Worm (Caenorhabditis elegans) whole organism, L1 larva: ENCODE measurements around the gene nas-38.

Experiments
- C04F5.9 ChIP-seq: sonication (generic microtip); optimal IDR thresholded peaks from 2 replicates; lab custom pipeline; 2016; ENCODE audit warnings: missing genetic modification characterization, missing compliant biosample characterization
- C16A3.4 ChIP-seq: fragments of 150-350 bp; optimal IDR thresholded peaks from 2 replicates; lab custom pipeline; 2014; ENCODE audit warnings: missing biosample characterization, missing genetic modification characterization
- F16B12.6 ChIP-seq: fragments of 150-350 bp; optimal IDR thresholded peaks from 2 replicates; lab custom pipeline; 2014; ENCODE audit warnings: missing biosample characterization, missing genetic modification characterization
- Y116A8C.19 ChIP-seq: sonication (generic microtip); optimal IDR thresholded peaks from 2 replicates; lab custom pipeline; 2016; ENCODE audit warnings: missing compliant biosample characterization, missing genetic modification characterization, borderline replicate concordance
- aha-1 ChIP-seq: fragments of 150-350 bp; optimal IDR thresholded peaks from 2 replicates; lab custom pipeline; 2014; ENCODE audit warnings: missing biosample characterization, missing genetic modification characterization
- alr-1 ChIP-seq: fragments of 200-800 bp; sonication (Bioruptor generic); optimal IDR thresholded peaks from 2 replicates; lab custom pipeline; 2018; ENCODE audit warnings: borderline replicate concordance, mild to moderate bottlenecking, missing genetic modification characterization, missing compliant biosample characterization
- ama-1 ChIP-seq: fragments of 150-350 bp; optimal IDR thresholded peaks from 2 replicates; lab custom pipeline; 2014
- blmp-1 ChIP-seq: fragments of 150-350 bp; optimal IDR thresholded peaks from 2 replicates; lab custom pipeline; 2014; ENCODE audit warnings: missing biosample characterization, missing genetic modification characterization
- ceh-63 ChIP-seq: fragments of 200-800 bp; sonication (Bioruptor generic); optimal IDR thresholded peaks from 2 replicates; lab custom pipeline; 2018; ENCODE audit warnings: mild to moderate bottlenecking, missing genetic modification characterization, missing compliant biosample characterization
- ceh-8 ChIP-seq: fragments of 200-800 bp; sonication (Bioruptor generic); optimal IDR thresholded peaks from 2 replicates; lab custom pipeline; 2018; ENCODE audit warnings: mild to moderate bottlenecking, missing genetic modification characterization, moderate library complexity, missing compliant biosample characterization
- ceh-90 ChIP-seq: sonication (generic microtip); optimal IDR thresholded peaks from 2 replicates; lab custom pipeline; 2016; ENCODE audit warnings: missing genetic modification characterization, missing compliant biosample characterization
- ces-1 ChIP-seq: fragments of 150-350 bp; optimal IDR thresholded peaks from 2 replicates; lab custom pipeline; 2014; ENCODE audit warnings: missing biosample characterization, missing genetic modification reagents, missing genetic modification characterization
- dpl-1 ChIP-seq, 3 experiments: fragments of 150-350 bp in 2 of 3; sonication (generic microtip) in 1 of 3; optimal IDR thresholded peaks; 2 replicates each; lab custom pipeline; 2014 to 2017; ENCODE audit warnings: missing biosample characterization in 3 of 3, missing genetic modification characterization in 3 of 3, missing genetic modification reagents in 3 of 3
- dsc-1 ChIP-seq: sonication (generic microtip); optimal IDR thresholded peaks from 2 replicates; lab custom pipeline; 2016; ENCODE audit warnings: mild to moderate bottlenecking, missing genetic modification characterization, missing compliant biosample characterization
- efl-3 ChIP-seq: fragments of 200-800 bp; sonication (Bioruptor generic); optimal IDR thresholded peaks from 2 replicates; lab custom pipeline; 2018; ENCODE audit warnings: mild to moderate bottlenecking, missing genetic modification characterization, missing compliant biosample characterization
- egl-13 ChIP-seq: sonication (generic microtip); optimal IDR thresholded peaks from 2 replicates; lab custom pipeline; 2016; ENCODE audit warnings: missing genotype, missing genetic modification reagents, missing genetic modification characterization, missing compliant biosample characterization
- egl-27 ChIP-seq, 2 experiments: fragments of 150-350 bp in 1 of 2; sonication (generic microtip); optimal IDR thresholded peaks; 3 replicates each; lab custom pipeline; 2017 to 2018; ENCODE audit warnings: missing biosample characterization in 2 of 2, missing genetic modification characterization in 2 of 2, missing genetic modification reagents in 2 of 2
- fkh-10 ChIP-seq: sonication (generic microtip); optimal IDR thresholded peaks from 2 replicates; lab custom pipeline; 2017; ENCODE audit warnings: missing biosample characterization, missing genetic modification reagents, missing genetic modification characterization
- fkh-8 ChIP-seq: sonication (generic microtip); optimal IDR thresholded peaks from 2 replicates; lab custom pipeline; 2016; ENCODE audit warnings: mild to moderate bottlenecking, missing genetic modification characterization, missing compliant biosample characterization
- fos-1 ChIP-seq: fragments of 150-350 bp; optimal IDR thresholded peaks from 2 replicates; lab custom pipeline; 2014; ENCODE audit warnings: missing biosample characterization, missing genetic modification characterization
- grh-1 ChIP-seq: fragments of 200-800 bp; sonication (Bioruptor generic); IDR thresholded peaks from 2 replicates; pipeline ENCODE4 v1.3.6; 2022; ENCODE audit warnings: missing genetic modification reagents, missing genetic modification characterization, missing compliant biosample characterization
- hlh-17 ChIP-seq: fragments of 200-800 bp; sonication (Bioruptor generic); optimal IDR thresholded peaks from 2 replicates; lab custom pipeline; 2018; ENCODE audit warnings: missing genetic modification characterization, mild to moderate bottlenecking, missing compliant biosample characterization, moderate library complexity, borderline replicate concordance
- hlh-4 ChIP-seq: sonication (generic microtip); optimal IDR thresholded peaks from 2 replicates; lab custom pipeline; 2016; ENCODE audit warnings: mild to moderate bottlenecking, missing genetic modification characterization, missing compliant biosample characterization
- irx-1 ChIP-seq: sonication (generic microtip); optimal IDR thresholded peaks from 2 replicates; lab custom pipeline; 2016; ENCODE audit warnings: missing genetic modification characterization, missing compliant biosample characterization
- jun-1 ChIP-seq: fragments of 150-350 bp; optimal IDR thresholded peaks from 2 replicates; lab custom pipeline; 2014; ENCODE audit warnings: missing biosample characterization, missing genetic modification reagents, missing genetic modification characterization
- lin-13 ChIP-seq: fragments of 150-350 bp; optimal IDR thresholded peaks from 2 replicates; lab custom pipeline; 2014; ENCODE audit warnings: missing biosample characterization, missing genetic modification reagents, missing genetic modification characterization
- lin-14 ChIP-seq: fragments of 200-800 bp; sonication (Bioruptor generic); optimal IDR thresholded peaks from 2 replicates; lab custom pipeline; 2018; ENCODE audit warnings: mild to moderate bottlenecking, missing genetic modification characterization, moderate library complexity, missing compliant biosample characterization
- lin-35 ChIP-seq, 2 experiments: fragments of 150-350 bp; optimal IDR thresholded peaks; 2 replicates each; lab custom pipeline; 2014; ENCODE audit warnings: missing biosample characterization in 2 of 2, missing genetic modification characterization in 2 of 2, missing genetic modification reagents in 2 of 2
- lin-39 ChIP-seq: fragments of 150-350 bp; optimal IDR thresholded peaks from 2 replicates; lab custom pipeline; 2014; ENCODE audit warnings: missing biosample characterization, missing genetic modification reagents, missing genetic modification characterization
- mdl-1 ChIP-seq, 2 experiments: fragments of 150-350 bp; optimal IDR thresholded peaks; 2 replicates each; lab custom pipeline; 2014 to 2017; ENCODE audit warnings: missing biosample characterization in 2 of 2, missing genetic modification characterization in 2 of 2, inconsistent platforms in 1 of 2
- mef-2 ChIP-seq: fragments of 150-350 bp; optimal IDR thresholded peaks from 2 replicates; lab custom pipeline; 2014; ENCODE audit warnings: missing biosample characterization, missing genetic modification characterization
- mep-1 ChIP-seq: fragments of 150-350 bp; optimal IDR thresholded peaks from 2 replicates; lab custom pipeline; 2014; ENCODE audit warnings: missing biosample characterization, missing genetic modification characterization
- nhr-11 ChIP-seq: fragments of 150-350 bp; optimal IDR thresholded peaks from 2 replicates; lab custom pipeline; 2014; ENCODE audit warnings: missing biosample characterization, missing genetic modification characterization
- nhr-12 ChIP-seq: sonication (generic microtip); optimal IDR thresholded peaks from 2 replicates; lab custom pipeline; 2017; ENCODE audit warnings: missing biosample characterization, missing genetic modification characterization
- nhr-19 ChIP-seq: fragments of 200-800 bp; sonication (Bioruptor generic); conservative IDR thresholded peaks from 2 replicates; pipeline ENCODE4 v1.3.6; 2022; ENCODE audit warnings: missing genetic modification characterization, missing compliant biosample characterization
- nhr-20 ChIP-seq: sonication (generic microtip); optimal IDR thresholded peaks from 2 replicates; lab custom pipeline; 2016; ENCODE audit warnings: mild to moderate bottlenecking, missing genetic modification characterization, missing compliant biosample characterization
- nhr-28 ChIP-seq: fragments of 150-350 bp; optimal IDR thresholded peaks from 2 replicates; lab custom pipeline; 2014; ENCODE audit warnings: missing biosample characterization, missing genetic modification characterization
- nhr-71 ChIP-seq: sonication (generic microtip); optimal IDR thresholded peaks from 2 replicates; lab custom pipeline; 2016; ENCODE audit warnings: mild to moderate bottlenecking, missing genetic modification characterization, moderate library complexity, missing compliant biosample characterization
- nhr-77 ChIP-seq: fragments of 150-350 bp; optimal IDR thresholded peaks from 2 replicates; lab custom pipeline; 2014; ENCODE audit warnings: missing biosample characterization, missing genetic modification characterization
- nhr-84 ChIP-seq: sonication (generic microtip); optimal IDR thresholded peaks from 2 replicates; lab custom pipeline; 2017; ENCODE audit warnings: missing biosample characterization, missing genetic modification characterization
- nhr-85 ChIP-seq: sonication (generic microtip); peaks from one replicate; lab custom pipeline; 2016; ENCODE audit warnings: missing genetic modification characterization, inconsistent platforms, missing compliant biosample characterization
- pag-3 ChIP-seq: sonication (generic microtip); optimal IDR thresholded peaks from 2 replicates; lab custom pipeline; 2017; ENCODE audit warnings: missing genetic modification characterization, mild to moderate bottlenecking, missing compliant biosample characterization, antibody characterized with exemption, borderline replicate concordance; ENCODE audit not compliant: insufficient read depth
- pax-3 ChIP-seq: fragments of 200-800 bp; sonication (Bioruptor generic); optimal IDR thresholded peaks from 2 replicates; lab custom pipeline; 2018; ENCODE audit warnings: mild to moderate bottlenecking, missing genetic modification characterization, moderate library complexity, missing compliant biosample characterization
- rnt-1 ChIP-seq: sonication (generic microtip); optimal IDR thresholded peaks from 2 replicates; lab custom pipeline; 2016; ENCODE audit warnings: mild to moderate bottlenecking, missing genetic modification characterization, moderate library complexity, missing compliant biosample characterization
- skn-1 ChIP-seq: fragments of 150-350 bp; optimal IDR thresholded peaks from 2 replicates; lab custom pipeline; 2014; ENCODE audit warnings: missing biosample characterization, missing genetic modification characterization
- snu-23 ChIP-seq: sonication (generic microtip); optimal IDR thresholded peaks from 2 replicates; lab custom pipeline; 2016; ENCODE audit warnings: missing genetic modification characterization, missing compliant biosample characterization
- sptf-1 ChIP-seq: fragments of 150-350 bp; optimal IDR thresholded peaks from 2 replicates; lab custom pipeline; 2014; ENCODE audit warnings: missing biosample characterization, missing genetic modification characterization
- sup-37 ChIP-seq: fragments of 200-800 bp; sonication (Bioruptor generic); optimal IDR thresholded peaks from 2 replicates; lab custom pipeline; 2018; ENCODE audit warnings: mild to moderate bottlenecking, missing genetic modification characterization, missing compliant biosample characterization
- swsn-7 ChIP-seq: sonication (generic microtip); optimal IDR thresholded peaks from 2 replicates; lab custom pipeline; 2016; ENCODE audit warnings: missing genetic modification characterization, missing compliant biosample characterization
- tlp-1 ChIP-seq: fragments of 150-350 bp; optimal IDR thresholded peaks from 2 replicates; lab custom pipeline; 2014; ENCODE audit warnings: missing biosample characterization, missing genetic modification characterization
- unc-86 ChIP-seq: sonication (generic microtip); optimal IDR thresholded peaks from 2 replicates; lab custom pipeline; 2016; ENCODE audit warnings: missing genetic modification characterization, missing compliant biosample characterization
- zag-1 ChIP-seq: fragments of 150-350 bp; optimal IDR thresholded peaks from 2 replicates; lab custom pipeline; 2014; ENCODE audit warnings: missing biosample characterization, missing genetic modification characterization
- zip-4 ChIP-seq: fragments of 200-800 bp; sonication (Bioruptor generic); optimal IDR thresholded peaks from 2 replicates; lab custom pipeline; 2018; ENCODE audit warnings: mild to moderate bottlenecking, missing genetic modification characterization, moderate library complexity, missing compliant biosample characterization

nas-38 gene

ce11 chrX:535728-536127 is 22.2 kb upstream of the nas-38 start, which contains the start of gene F28C10.3 (continued):
- no peak for TF ChIP-seq nhr-12 (tag; lab: Kevin White, UChicago)
- peak; percentile 63 for TF ChIP-seq C16A3.4 (tag; lab: Kevin White, UChicago)
- TF ChIP-seq pax-3 (tag; lab: Kevin White, UChicago), result peak; percentile 21
- TF ChIP-seq tlp-1 (tag; lab: Kevin White, UChicago), result no peak
- peak; percentile 77 for TF ChIP-seq swsn-7 (tag; lab: Kevin White, UChicago)
- no peak for TF ChIP-seq nhr-28
- TF ChIP-seq lin-39 (tag; lab: Kevin White, UChicago), result peak; percentile 53
- peak; percentile 65 for TF ChIP-seq dsc-1 (tag; lab: Kevin White, UChicago)
- no peak for TF ChIP-seq ceh-8 (GFP tag; lab: Kevin White, UChicago)
- TF ChIP-seq blmp-1 (tag; lab: Kevin White, UChicago), result peak; percentile 80
- peak; percentile 96 for TF ChIP-seq lin-14 (GFP tag; lab: Kevin White, UChicago)
- TF ChIP-seq ceh-63 (GFP tag; lab: Kevin White, UChicago), result no peak
- peak; percentile 42 for TF ChIP-seq F16B12.6 (tag; lab: Kevin White, UChicago)
- TF ChIP-seq jun-1 (tag; lab: Kevin White, UChicago), result peak; percentile 81
- peak; percentile 61 for TF ChIP-seq pag-3 (tag; lab: Kevin White, UChicago)
- peak; percentile 64 for TF ChIP-seq mef-2 (tag; lab: Kevin White, UChicago)
- peak; percentile 72 for TF ChIP-seq lin-13
- no peak for TF ChIP-seq hlh-4 (tag; lab: Kevin White, UChicago)
- TF ChIP-seq mdl-1 (tag; optimal IDR thresholded peaks at IDR 0.05; lab: Kevin White, UChicago), result peak in 1 of 2 experiments; percentile 75
- TF ChIP-seq egl-27 (tag; optimal IDR thresholded peaks at IDR 0.05; lab: Kevin White, UChicago), result peak; percentile 19 to 80
- peak; percentile 32 for TF ChIP-seq zip-4
- TF ChIP-seq nhr-77 (tag; lab: Kevin White, UChicago), result peak; percentile 42
- TF ChIP-seq unc-86 (tag; lab: Kevin White, UChicago), result peak; percentile 71
- TF ChIP-seq egl-13 (tag; lab: Kevin White, UChicago), result peak; percentile 50
- peak; percentile 63 for TF ChIP-seq fkh-8 (tag; lab: Kevin White, UChicago)
- no peak for TF ChIP-seq sptf-1 (tag; lab: Kevin White, UChicago)
- TF ChIP-seq nhr-84 (tag; lab: Kevin White, UChicago), result no peak
- no peak for TF ChIP-seq aha-1 (tag; lab: Kevin White, UChicago)
- TF ChIP-seq Y116A8C.19 (tag; lab: Kevin White, UChicago), result no peak
- TF ChIP-seq nhr-19, result peak; percentile 73
- no peak for TF ChIP-seq sup-37 (GFP tag; lab: Kevin White, UChicago)
- peak; percentile 91 for TF ChIP-seq nhr-71 (tag; lab: Kevin White, UChicago)
- no peak for TF ChIP-seq hlh-17 (GFP tag; lab: Kevin White, UChicago)
- peak; percentile 65 for TF ChIP-seq grh-1 (GFP tag; lab: Robert Waterston, UW)
- TF ChIP-seq mep-1 (tag; lab: Kevin White, UChicago), result peak; percentile 68
- peak; percentile 81 for TF ChIP-seq fos-1 (tag; lab: Kevin White, UChicago)
- no peak for TF ChIP-seq alr-1
- peak; percentile 87 for TF ChIP-seq snu-23 (GFP tag; lab: Kevin White, UChicago)
- peak in 2 of 3 experiments; percentile 14 to 25 for TF ChIP-seq dpl-1 (GFP tag; optimal IDR thresholded peaks at IDR 0.05; lab: Kevin White, UChicago)
- no peak for TF ChIP-seq ama-1
- TF ChIP-seq zag-1 (tag; lab: Kevin White, UChicago), result peak; percentile 4
- peak; percentile 35 for TF ChIP-seq C04F5.9 (tag; lab: Kevin White, UChicago)
- peak; percentile 71 for TF ChIP-seq nhr-11 (tag; lab: Kevin White, UChicago)
- TF ChIP-seq irx-1 (tag; lab: Kevin White, UChicago), result peak; percentile 64
- no peak for TF ChIP-seq ceh-90 (tag; lab: Kevin White, UChicago)
- peak; percentile 98 for TF ChIP-seq nhr-85 (tag; lab: Kevin White, UChicago)
- TF ChIP-seq nhr-20 (tag; lab: Kevin White, UChicago), result peak; percentile 87
- TF ChIP-seq rnt-1, result peak; percentile 82
- TF ChIP-seq skn-1, result peak; percentile 93
- TF ChIP-seq lin-35 (GFP tag; optimal IDR thresholded peaks at IDR 0.05; lab: Kevin White, UChicago), result peak; percentile 62 to 65
- TF ChIP-seq ces-1 (GFP tag; lab: Kevin White, UChicago), result no peak
- TF ChIP-seq fkh-10 (GFP tag; lab: Kevin White, UChicago), result peak; percentile 67
- no peak for TF ChIP-seq efl-3 (GFP tag; lab: Kevin White, UChicago)
